Fruit fly (Drosophila melanogaster): ENCODE measurements around the gene CG31516.
"Not testable (repeated sequence)": the region's sequence is repeated elsewhere in the genome, so short reads cannot be mapped to it uniquely, and the experiment has no call there.

CG31516 gene

DNA sequence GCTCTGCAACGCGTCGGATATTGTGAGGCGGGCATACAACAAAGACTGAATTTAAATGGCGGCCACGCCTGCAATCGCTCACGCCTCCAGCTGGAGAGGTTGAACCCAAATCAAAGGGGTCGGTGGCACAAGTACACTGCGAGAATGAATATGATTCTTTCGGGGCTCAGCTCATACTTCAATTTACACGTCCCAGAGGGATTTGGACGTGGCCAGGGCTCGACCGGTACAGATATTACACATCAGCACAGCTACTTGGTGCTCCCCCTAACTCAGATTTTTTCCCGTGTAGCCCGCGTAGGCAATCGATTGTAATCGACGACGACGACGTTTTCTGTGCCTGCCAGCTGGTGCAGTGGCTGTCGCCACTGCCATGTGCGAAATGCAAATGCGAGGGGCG, 5.9 kb downstream of the CG31516 start (continued):
- TF ChIP-seq HLH54F (GFP tag; optimal IDR thresholded peaks at IDR 0.05) (peak; percentile 68), jing (GFP tag; optimal IDR thresholded peaks at IDR 0.05) (peak; percentile 78), trem (tag; optimal IDR thresholded peaks at IDR 0.05) (peak; percentile 31), Atf3 (GFP tag; optimal IDR thresholded peaks at IDR 0.05) (peak; percentile 63), crp (GFP tag; optimal IDR thresholded peaks at IDR 0.05) (peak in 1 of 2 experiments; percentile 25), CG15011 (GFP tag; optimal IDR thresholded peaks at IDR 0.05) (no peak), CG32772 (GFP tag; IDR thresholded peaks at IDR 0.05) (peak; percentile 92), Deaf1 (tag; optimal IDR thresholded peaks at IDR 0.05) (peak; percentile 9), CG9797 (GFP tag; optimal IDR thresholded peaks at IDR 0.05) (no peak), ham (GFP tag; IDR thresholded peaks at IDR 0.05) (peak; percentile 50; the same call in 1 of the 2 replicates), CG2129 (GFP tag; IDR thresholded peaks at IDR 0.05; ENCODE audit: partially characterized antibody) (no peak), CG34376 (GFP tag; optimal IDR thresholded peaks at IDR 0.05) (no peak), odd (GFP tag; optimal IDR thresholded peaks at IDR 0.05) (peak; percentile 51), CG1832 (GFP tag; optimal IDR thresholded peaks at IDR 0.05) (no peak), CG32532 (GFP tag; IDR thresholded peaks at IDR 0.05) (peak; percentile 79), CG4707 (GFP tag; optimal IDR thresholded peaks at IDR 0.05) (no peak), z (GFP tag; IDR thresholded peaks at IDR 0.05) (0 out of 3 replicates have a peak, but pooled peaks have one; percentile 51), org-1 (GFP tag; optimal IDR thresholded peaks at IDR 0.05) (peak; percentile 63), Drgx (GFP tag; IDR thresholded peaks at IDR 0.05) (peak; percentile 94), Stat92E (GFP tag; optimal IDR thresholded peaks at IDR 0.05) (no peak), CG14014 (GFP tag; IDR thresholded peaks at IDR 0.05) (peak; percentile 86), dysf (GFP tag; IDR thresholded peaks at IDR 0.05) (peak; percentile 91), Nf-YA (GFP tag; IDR thresholded peaks at IDR 0.05) (peak; percentile 87), mam (GFP tag; optimal IDR thresholded peaks at IDR 0.05) (peak; percentile 66), Jarid2 (GFP tag; optimal IDR thresholded peaks at IDR 0.05) (no peak), al (GFP tag; IDR thresholded peaks at IDR 0.05) (peak; percentile 68), D19A (tag; optimal IDR thresholded peaks at IDR 0.05) (peak; percentile 57), Oli (tag; optimal IDR thresholded peaks at IDR 0.05) (peak; percentile 79), Hand (GFP tag; optimal IDR thresholded peaks at IDR 0.05) (no peak), inv (GFP tag; IDR thresholded peaks at IDR 0.05; ENCODE audit: partially characterized antibody) (no peak), CG11085 (GFP tag; IDR thresholded peaks at IDR 0.05) (peak; percentile 73)

DNA sequence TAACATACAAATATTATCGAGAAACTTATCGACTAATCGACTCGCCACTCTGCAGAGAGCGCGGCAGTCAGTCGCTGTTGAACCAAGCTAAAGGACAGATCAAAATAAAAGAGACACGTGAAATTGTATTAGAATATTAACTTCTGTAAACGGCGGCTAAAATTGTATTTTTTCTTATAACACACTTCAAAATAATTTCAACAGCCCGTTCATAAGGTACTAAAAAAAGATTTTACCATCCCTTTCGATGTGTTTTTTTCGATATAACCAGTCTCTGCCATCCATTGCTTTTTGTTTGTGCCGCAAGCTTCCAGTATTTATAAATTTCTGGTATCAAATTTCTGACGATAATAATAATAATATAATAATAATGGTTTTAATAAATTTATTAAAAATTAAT, 8.4 kb downstream of the CG31516 start, which contains the start of gene aux:
Gene aux (plus strand): TSS at position 301 of the 400 bp plus-strand sequence.
- not testable (repeated sequence) for TF ChIP-seq Fer3 (tag; optimal IDR thresholded peaks at IDR 0.05); CG6765 (GFP tag; optimal IDR thresholded peaks at IDR 0.05); CG7745 (tag; optimal IDR thresholded peaks at IDR 0.05)

DNA sequence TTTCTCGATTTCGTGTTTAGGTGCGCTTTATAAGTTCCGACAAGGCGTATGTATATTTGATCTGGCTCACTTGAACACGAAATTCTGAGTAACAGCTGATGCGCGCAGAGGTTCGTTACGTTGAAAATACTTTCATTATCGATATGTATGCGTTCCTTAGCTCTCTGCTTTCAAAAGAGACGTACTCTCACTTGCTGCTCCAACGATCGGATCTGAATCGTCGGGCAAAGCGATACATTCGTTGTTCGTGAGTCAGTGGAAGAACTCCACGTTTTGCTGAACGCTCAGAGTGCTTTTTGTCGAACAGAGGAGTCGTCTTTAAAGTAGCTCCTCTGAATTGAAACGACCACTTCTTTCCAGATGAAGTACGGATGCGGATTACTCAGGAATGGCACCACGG, 22.9 kb downstream of the CG31516 start, which contains the start of gene beta-Man:
Gene beta-Man (plus strand): TSS at position 152 of the 400 bp plus-strand sequence.
- TF ChIP-seq CG17802 (tag; optimal IDR thresholded peaks at IDR 0.05) (no peak), bab2 (GFP tag; optimal IDR thresholded peaks at IDR 0.05) (no peak), CG12942 (GFP tag; optimal IDR thresholded peaks at IDR 0.05) (no peak), Myb (GFP tag; optimal IDR thresholded peaks at IDR 0.05) (no peak), pros (GFP tag; optimal IDR thresholded peaks at IDR 0.05) (no peak), CG1603 (tag; optimal IDR thresholded peaks at IDR 0.05) (peak; percentile 52), CG3995 (GFP tag; optimal IDR thresholded peaks at IDR 0.05) (no peak), CG12299 (tag; optimal IDR thresholded peaks at IDR 0.05) (no peak), chinmo (GFP tag; IDR thresholded peaks at IDR 0.05; ENCODE audit: partially characterized antibody) (0 out of 4 replicates have a peak, but pooled peaks have one; percentile 30), Bgb (GFP tag; IDR thresholded peaks at IDR 0.05; ENCODE audit: partially characterized antibody) (peak; percentile 61; the same call in 1 of the 2 replicates), CG9817 (tag; optimal IDR thresholded peaks at IDR 0.05) (no peak), btn (GFP tag; optimal IDR thresholded peaks at IDR 0.05) (no peak), ap (GFP tag; IDR thresholded peaks at IDR 0.05) (no peak), grn (GFP tag; optimal IDR thresholded peaks at IDR 0.05) (no peak), Med (GFP tag) (peak; percentile 29), CG10321 (GFP tag; IDR thresholded peaks at IDR 0.05) (no peak)
